Fruit fly (Drosophila melanogaster): ENCODE results near the gene Ir62a.

The Ir62a gene

DNA sequence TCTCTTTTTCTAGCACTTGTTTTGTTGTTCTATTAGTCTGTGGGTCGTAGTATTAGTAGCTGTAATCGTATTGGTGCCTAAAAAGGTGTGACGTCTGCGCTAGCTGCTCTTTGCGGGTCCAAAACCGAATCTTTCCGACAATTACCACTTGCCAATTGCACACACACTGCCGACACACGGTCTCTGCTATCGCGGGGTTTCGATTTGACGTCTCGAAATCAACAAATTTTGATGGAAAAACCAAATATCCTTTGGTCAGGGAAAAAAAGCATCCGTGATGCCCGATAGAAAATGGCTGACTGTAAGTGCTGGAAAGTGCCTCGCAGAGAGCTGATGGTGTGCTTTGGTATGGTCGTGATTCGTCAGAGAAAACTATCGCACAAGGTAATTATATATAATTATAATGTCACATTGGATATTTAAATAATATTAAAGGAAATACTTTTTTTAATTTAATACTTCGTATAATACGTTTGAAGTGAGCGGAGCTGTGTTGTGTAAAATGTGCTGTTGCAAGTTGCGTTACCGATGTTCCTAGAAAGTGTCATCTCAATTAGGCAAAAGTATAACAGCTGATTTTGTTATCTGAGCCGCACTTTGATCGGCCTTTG, 27.2 kb upstream of the Ir62a start, which contains the start of the genes Pex10 and CG12099:
Gene Pex10 (plus strand): TSS at position 51 of the 611 bp plus-strand sequence.
Gene CG12099 (minus strand): TSS at position 307 of the 611 bp plus-strand sequence.
- no peak for TF ChIP-seq CTCF (optimal IDR thresholded peaks at IDR 0.05)
- no peak for TF ChIP-seq CG8478 (optimal IDR thresholded peaks at IDR 0.05)

DNA sequence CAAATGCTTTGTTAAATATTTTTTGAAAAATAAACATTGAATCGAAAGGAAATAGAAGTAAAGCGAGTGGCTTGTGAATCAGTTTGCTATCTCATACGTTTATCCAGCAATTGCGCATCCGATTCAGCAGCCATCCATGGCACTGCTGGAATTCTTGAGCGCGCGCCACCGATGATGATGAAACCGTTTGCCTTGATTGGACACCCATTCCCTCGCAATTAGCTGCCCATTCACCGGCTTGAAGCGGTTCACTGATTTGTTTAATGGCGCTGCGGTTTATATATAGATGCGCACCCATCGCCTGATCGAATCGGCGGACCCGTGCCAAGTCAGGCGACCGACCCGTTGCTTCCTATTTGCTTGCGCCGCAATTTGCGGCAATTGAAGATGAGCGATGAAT, 22.1 kb upstream of the Ir62a start, which contains the start of gene Pcyt2:
Gene Pcyt2 (plus strand): TSS at position 301 of the 400 bp plus-strand sequence.
- TF ChIP-seq CTCF (optimal IDR thresholded peaks at IDR 0.05) (no peak), CG8478 (optimal IDR thresholded peaks at IDR 0.05) (no peak)

DNA sequence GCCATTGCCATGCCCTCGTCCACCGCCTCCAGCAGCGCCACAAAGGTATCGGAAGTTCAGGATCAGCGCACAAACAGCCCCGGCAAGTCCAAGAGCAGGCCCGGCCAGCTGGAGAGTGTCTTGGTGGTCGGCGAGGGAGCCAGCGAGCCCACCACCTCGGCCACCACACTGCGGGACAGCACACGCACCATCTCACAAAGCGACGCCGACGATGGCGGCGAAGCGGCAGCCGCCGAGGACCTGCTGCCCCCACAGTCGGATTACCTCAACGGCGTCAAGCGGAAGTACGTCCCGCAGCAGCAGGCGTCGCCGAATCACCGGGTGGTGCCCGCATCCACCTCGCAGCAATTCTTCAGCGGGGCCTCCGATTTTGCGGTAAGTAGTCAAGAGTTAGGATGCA, 19.9 kb upstream of the Ir62a start:
- no peak for TF ChIP-seq CTCF (optimal IDR thresholded peaks at IDR 0.05)
- no peak for TF ChIP-seq CG8478 (optimal IDR thresholded peaks at IDR 0.05)

DNA sequence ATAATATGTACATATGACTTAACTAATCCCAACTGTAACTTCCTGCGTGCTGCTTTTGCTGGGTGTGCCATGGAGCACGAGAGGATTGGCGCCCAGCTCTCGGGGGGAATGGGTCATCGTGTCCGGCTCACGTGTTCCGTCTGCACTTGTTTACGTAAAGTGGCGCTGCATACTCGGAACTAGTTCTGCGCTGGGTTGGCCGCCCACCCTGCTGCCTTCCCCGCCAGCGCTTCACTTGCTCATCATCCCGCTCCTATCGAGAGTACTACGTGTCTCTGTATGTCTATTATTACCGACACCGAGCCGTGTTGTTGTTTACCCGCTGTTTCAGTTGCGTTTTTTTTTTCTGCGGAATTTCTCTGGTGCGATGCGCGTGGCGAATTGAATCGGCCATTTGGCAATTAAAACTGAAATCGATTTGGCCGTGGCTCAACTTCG, 18.6 kb upstream of the Ir62a start:
- TF ChIP-seq CTCF (optimal IDR thresholded peaks at IDR 0.05) (no peak), CG8478 (optimal IDR thresholded peaks at IDR 0.05) (no peak)

DNA sequence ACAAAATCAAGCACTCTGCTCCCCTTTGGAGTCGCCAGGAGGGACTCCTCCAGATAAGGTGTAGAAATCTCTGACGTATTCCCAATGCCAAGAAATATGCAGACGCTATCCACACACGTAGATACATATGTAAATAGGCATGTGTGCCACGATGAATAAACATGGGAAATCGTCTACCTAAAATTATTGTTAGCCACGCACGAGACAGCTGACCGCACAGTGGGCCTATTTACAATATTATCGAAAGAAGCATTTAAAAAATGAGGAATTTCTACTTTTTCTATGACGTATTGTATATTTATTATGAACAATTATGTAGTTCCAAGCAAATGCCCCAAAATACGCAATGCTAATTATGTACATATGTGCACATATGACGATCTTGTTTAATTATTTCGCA, 18.1 kb upstream of the Ir62a start:
- TF ChIP-seq CG8478 (optimal IDR thresholded peaks at IDR 0.05) (no peak), CTCF (optimal IDR thresholded peaks at IDR 0.05) (no peak)

DNA sequence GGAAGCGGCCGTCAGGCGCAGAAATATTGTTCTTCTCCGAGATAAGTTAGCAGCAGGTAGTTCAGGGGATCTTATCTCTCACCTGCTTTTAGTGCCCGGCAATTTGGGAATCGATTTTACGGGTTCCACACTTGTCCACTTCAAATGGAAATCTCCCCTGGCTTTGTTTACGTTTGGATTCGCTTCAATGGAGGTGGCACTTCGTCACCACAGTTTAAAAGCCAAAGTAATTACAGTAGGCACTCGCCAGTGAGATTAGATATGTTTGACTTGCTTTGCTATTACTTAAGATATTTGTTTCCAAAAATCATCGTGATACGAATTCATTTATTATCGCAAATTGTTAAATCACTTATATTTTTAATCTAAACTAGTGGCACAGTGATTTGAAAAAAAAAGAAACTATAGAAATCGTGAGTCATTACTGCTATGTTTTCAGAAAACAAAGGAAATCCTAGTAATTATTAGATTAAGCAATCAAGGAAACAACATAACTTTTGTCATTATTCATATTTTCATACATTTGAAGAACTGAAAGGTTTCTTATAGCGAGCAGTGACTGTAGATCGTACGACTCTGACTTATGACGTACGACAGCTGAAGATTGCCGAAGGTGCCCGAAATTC, 17.4 kb upstream of the Ir62a start:
- TF ChIP-seq CG8478 (optimal IDR thresholded peaks at IDR 0.05) = no peak
- no peak for TF ChIP-seq CTCF (optimal IDR thresholded peaks at IDR 0.05)

DNA sequence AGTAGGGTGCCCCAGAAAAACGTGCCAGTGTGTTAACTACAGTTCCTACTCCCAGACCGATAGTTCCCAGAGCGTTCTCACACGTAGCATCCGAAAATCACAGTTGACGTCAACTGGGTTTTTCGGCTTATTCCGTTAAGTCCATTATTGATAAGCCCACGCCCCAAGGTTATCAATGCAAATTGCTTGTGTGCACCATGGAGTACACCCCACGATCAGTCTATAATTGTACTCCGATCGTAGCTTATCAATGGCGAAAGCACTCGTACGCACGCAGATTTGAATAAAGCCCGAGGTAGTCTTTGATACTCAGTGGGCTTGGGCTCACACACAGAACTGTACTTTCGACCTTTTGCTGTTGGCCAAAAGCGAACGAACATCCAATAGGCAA, 16.1 kb upstream of the Ir62a start:
- TF ChIP-seq CTCF (optimal IDR thresholded peaks at IDR 0.05) = no peak
- TF ChIP-seq CG8478 (optimal IDR thresholded peaks at IDR 0.05) = no peak

DNA sequence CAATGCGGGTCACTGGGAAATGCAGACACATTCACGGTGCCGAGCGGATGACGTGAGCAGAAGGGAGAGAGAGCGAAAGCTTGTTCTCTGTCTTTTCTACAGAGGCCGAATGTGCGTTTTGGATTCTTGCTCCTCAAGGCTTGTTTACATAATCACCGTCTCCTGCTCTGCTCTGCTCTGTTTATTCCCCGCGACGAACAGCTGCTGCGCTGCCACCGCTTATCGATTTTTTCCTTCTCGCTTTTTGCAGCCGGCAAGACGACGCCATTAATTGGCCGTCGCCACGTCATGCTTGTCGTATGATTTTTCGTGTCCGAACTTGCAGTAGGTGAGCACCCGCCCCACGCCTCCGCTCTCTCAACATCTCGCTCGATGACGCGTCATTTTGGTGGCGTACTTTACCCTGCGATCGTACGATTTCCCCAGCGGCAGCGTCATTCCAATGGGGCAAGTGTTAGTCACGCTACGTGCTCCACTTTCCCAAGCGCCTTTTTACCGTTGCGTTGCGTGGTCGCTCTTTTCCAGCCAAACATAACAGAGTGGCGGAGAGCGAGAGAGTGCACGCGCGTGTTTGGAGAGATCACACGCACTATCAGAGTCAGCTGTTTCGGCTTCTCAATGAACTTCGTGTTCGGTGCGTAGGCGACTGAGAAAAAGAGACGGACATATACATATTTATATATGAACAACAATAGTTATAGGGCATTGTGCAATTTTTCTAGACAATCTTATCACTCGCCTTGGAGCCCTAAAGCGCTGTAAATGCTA, 15.5 kb upstream of the Ir62a start:
- TF ChIP-seq CG8478 (optimal IDR thresholded peaks at IDR 0.05) = no peak
- no peak for TF ChIP-seq CTCF (optimal IDR thresholded peaks at IDR 0.05)

DNA sequence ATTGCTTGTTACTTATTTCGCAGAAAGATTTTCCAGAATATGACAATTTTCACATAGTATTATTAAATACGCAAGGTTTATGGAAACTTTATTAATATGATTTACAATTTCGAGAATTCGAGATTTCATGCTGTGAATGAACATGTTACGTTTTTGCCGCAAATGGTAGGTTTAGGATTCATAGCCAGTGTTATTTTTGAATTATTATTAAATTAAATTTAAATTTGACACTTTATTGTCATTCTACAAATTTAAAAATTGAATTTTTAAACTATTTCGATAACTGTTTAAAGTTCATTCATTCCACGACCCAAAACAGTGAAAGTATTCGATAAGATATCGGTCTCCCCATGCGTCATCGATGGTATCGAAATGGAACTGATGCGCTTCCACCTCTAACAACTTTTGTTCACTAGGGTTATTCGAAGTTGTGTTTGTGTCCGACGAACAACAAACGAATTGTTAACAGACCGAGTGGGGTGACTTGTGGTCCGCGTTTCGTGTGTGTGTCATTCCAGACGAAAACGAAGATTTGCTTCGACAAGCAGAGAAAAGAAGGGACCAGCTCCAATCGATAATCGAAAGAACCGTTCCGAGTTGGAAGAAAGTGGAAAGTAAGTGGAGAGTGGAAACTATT, 14.8 kb upstream of the Ir62a start, which contains the start of the genes CG32313 and Pcyt1:
Gene CG32313 (minus strand): TSS at position 51 of the 637 bp plus-strand sequence.
Gene Pcyt1 (plus strand): TSS at position 400 of the 637 bp plus-strand sequence.
- TF ChIP-seq CG8478 (optimal IDR thresholded peaks at IDR 0.05) (no peak), CTCF (optimal IDR thresholded peaks at IDR 0.05) (peak in 1 of 2 experiments; percentile 35)

DNA sequence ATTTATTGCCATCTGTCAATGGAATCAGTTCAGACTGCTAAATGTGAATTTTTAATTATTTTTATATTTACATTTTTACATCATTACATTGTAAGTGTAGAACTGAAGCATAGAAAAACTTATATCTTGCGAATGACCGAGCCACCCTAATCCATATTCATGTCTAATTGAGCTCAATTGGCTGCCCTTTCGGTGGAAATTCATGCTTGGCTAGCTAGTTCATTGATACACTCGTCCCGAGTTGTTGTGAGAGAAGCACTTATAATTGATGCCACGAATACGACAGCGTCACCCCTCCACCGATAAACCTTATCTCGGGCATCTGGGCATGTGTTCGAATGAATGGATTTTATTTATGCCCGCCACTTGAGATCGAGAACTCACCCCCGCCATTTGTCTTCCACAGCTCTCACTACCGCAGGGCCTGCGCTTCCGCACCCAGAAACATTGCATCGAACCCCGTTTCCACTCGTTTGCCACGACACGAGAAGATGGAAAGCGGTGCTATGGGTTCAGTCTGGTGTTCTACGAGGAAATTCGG, 7.3 kb upstream of the Ir62a start:
- TF ChIP-seq CTCF (optimal IDR thresholded peaks at IDR 0.05) (no peak), CG8478 (optimal IDR thresholded peaks at IDR 0.05) (no peak)

DNA sequence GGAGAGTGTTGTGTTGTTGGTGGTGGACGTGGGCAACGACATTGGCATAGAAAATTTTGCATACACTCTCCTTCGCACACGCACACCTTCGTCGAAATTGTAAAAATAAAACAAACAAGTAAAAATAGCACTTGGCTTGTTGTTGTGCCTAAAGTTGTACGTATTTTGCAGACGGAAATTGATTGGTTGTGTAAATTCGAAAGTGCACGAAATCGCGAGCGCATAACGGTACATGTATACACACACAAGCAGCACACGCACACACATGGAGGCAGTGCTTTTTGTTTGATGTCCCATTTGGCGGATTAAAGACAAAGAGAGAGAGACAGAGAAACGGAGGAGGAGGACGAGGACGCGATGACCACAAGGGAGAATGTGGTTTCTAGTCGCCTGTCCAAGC, 6.3 kb upstream of the Ir62a start:
- TF ChIP-seq CG8478 (optimal IDR thresholded peaks at IDR 0.05) (no peak), CTCF (optimal IDR thresholded peaks at IDR 0.05) (no peak)

DNA sequence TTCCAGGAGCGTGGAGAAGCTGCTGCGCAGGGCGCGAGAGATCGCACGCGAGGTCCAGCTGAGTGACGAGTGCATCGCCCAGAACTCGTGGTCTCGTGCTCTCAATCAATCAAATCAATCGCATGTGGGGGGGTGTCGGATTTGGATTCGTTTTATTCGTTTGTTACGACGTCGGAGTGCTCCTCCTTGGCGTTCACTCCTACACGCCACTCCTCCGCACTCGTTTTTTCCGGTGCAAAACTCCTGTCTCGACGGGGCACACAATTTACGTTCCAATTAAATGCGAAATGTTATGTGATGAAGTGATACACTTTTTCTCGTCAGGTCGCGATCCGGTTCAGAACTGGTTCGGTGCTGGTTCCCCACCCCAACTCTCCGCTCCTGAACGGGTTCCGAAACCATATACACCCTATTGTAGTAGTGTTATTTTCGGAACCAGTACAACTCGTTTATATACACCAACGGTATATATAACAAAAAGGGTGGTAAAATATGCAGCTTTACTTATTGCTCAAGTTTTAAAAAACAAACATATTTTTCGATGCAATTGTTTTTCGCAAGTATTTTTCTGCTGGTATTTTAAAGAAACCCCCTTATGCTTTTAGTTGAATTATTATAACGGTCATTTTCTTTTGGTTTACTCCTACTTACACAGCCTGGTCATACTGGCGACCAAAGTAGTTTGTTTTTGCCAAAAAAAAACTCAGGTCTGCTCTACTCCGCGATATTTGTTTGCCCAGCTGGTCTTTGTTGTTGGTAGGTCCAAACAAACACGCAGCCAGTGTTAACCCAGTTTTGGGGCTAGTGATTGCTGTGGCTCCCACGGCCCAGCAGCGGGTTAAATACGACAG, 5.7 kb upstream of the Ir62a start, which contains the start of the genes CG12091 and pns:
Gene CG12091 (minus strand): TSS at position 349 of the 851 bp plus-strand sequence.
Gene pns (plus strand): TSS at position 651 of the 851 bp plus-strand sequence.
- TF ChIP-seq CG8478 (optimal IDR thresholded peaks at IDR 0.05) = no peak
- TF ChIP-seq CTCF (optimal IDR thresholded peaks at IDR 0.05) = no peak

DNA sequence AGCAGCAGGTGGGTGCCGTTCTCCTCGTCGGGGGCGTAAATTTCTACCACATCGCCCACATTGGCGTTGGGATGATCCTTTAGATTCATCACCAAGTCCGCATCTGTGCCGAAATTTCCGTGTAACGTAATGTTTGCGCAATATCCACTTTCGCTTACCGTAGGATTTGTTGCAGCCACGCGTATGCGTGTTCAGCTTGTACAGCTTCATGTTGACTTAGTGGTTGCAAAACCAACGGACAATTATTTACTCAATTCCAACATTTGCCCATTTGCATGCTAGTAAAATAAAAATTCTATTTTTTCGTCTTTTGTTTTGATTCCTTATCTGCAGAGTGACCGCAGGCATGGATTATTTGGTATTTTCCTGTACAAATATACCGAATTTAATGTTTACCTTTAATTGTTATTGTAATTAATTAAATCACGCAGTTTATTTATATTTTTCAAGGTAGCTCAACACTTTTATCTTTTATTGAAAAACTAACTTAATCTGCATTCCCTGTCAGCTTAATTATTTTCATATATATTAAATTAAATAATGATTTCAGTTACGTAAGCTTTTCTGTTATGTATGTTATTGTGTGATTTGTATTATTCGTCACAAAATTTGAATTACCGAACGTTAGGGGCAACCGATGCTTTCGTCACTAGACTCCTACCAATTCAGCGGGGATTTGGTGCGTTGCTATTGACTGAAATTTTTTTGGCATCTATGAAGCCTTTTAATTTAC, 2.8 kb upstream of the Ir62a start, which contains the start of gene Iml1:
Gene Iml1 (minus strand): TSS at position 336 of the 733 bp plus-strand sequence.
- TF ChIP-seq CG8478 (optimal IDR thresholded peaks at IDR 0.05) (no peak), CTCF (optimal IDR thresholded peaks at IDR 0.05) (no peak)

Data from S2 (cell line).